Worm (Caenorhabditis elegans): Measurements from ENCODE around the gene srh-229.

DNA sequence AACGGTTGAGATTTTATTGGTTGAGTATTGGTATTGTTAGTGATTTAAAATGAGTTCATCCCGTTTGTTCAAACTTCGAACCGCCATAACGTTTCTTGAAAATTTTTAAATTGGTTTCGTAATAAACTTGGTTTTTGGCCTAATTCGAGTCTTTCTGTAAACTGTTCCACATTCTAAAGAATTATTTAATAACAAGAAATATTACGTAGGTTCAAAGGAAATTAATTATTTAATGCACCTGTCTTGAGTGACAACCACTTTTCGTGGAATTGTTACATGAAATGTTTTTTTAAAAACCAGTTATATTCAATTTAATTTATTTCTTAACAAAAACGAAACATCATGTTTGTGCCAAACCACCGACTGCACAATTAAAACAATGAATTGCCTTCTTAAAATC, 3.0 kb downstream of the srh-229 start:
- TF ChIP-seq ref-1 (GFP tag; conservative IDR thresholded peaks at IDR 0.05): no peak
- no peak for TF ChIP-seq klf-2 (GFP tag; conservative IDR thresholded peaks at IDR 0.05)
- TF ChIP-seq ztf-29 (GFP tag; IDR thresholded peaks at IDR 0.05): no peak
- TF ChIP-seq tab-1 (GFP tag; IDR thresholded peaks at IDR 0.05): no peak
- no peak for TF ChIP-seq T22C8.4 (GFP tag; IDR thresholded peaks at IDR 0.05)
- no peak for TF ChIP-seq flt-1 (GFP tag; IDR thresholded peaks at IDR 0.05)
